Worm (Caenorhabditis elegans) whole organism, late embryonic: Measurements from ENCODE around the gene mam-3.

Source experiments
- K09A11.1 ChIP-seq: sonication (generic microtip); optimal IDR thresholded peaks from 2 replicates; lab custom pipeline; 2017; ENCODE audit warnings: antibody characterized with exemption, mild to moderate bottlenecking, missing genetic modification characterization, missing compliant biosample characterization; ENCODE audit not compliant: insufficient read depth
- elt-2 ChIP-seq: sonication (generic microtip); optimal IDR thresholded peaks from 2 replicates; lab custom pipeline; 2016; ENCODE audit warnings: missing genetic modification reagents, missing genetic modification characterization, missing compliant biosample characterization
- hlh-15 ChIP-seq: sonication (generic microtip); optimal IDR thresholded peaks from 2 replicates; lab custom pipeline; 2016; ENCODE audit warnings: missing genetic modification characterization, missing compliant biosample characterization
- nfya-1 ChIP-seq: sonication (generic microtip); optimal IDR thresholded peaks from 2 replicates; lab custom pipeline; 2017; ENCODE audit warnings: missing genetic modification characterization, mild to moderate bottlenecking, missing compliant biosample characterization, antibody characterized with exemption, moderate library complexity

ce11 chrIV:13482469-13482868 is 37.3 kb upstream of the mam-3 start, which contains the start of gene Y38H8A.1:
- TF ChIP-seq hlh-15 (no peak), K09A11.1 (no peak), nfya-1 (tag; lab: Kevin White, UChicago) (no peak), elt-2 (no peak)
